Worm (Caenorhabditis elegans): ENCODE results near the gene C39B10.5.

DNA sequence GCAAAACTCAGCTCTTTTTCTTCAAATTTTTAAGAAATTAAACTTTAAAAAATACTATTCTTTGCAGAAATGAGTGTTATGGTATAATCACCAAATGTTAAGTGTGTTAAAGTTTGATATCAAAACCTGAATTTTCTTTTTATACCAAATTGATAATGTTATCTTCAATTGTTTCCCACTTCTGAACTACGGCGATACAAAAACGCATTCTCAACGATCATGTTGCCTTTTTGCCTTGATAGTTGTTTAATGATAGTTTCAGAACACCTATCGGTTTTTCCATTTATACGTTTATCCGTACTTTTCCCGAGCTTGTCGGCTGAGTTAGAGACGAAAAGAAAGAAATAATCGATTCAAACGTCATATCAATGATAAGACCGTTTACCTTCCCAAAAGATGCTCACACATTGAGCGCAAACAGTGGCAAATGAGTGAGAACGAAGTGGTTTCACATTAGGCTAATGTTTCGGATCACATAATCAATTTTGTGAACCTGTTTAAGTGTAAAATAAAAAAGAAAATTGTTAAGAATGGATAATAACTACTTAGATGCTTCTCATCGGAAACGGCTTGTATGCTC, 27.9 kb downstream of the C39B10.5 start, which contains the start of gene elt-4:
- TF ChIP-seq nhr-77 (tag; optimal IDR thresholded peaks at IDR 0.05) (no peak), unc-39 (tag; optimal IDR thresholded peaks at IDR 0.05) (no peak), unc-62 (GFP tag; optimal IDR thresholded peaks at IDR 0.05) (no peak), lin-39 (tag; optimal IDR thresholded peaks at IDR 0.05) (no peak), lin-13 (GFP tag; optimal IDR thresholded peaks at IDR 0.05) (no peak), ama-1 (optimal IDR thresholded peaks at IDR 0.05) (no peak)
